Worm (Caenorhabditis elegans) whole organism, L1 larva: Measurements from ENCODE around the gene cyp-34A8.

ENCODE experiments used
- ces-1 ChIP-seq: fragments of 150-350 bp; optimal IDR thresholded peaks from 2 replicates; lab custom pipeline; 2014; ENCODE audit warnings: missing biosample characterization, missing genetic modification reagents, missing genetic modification characterization
- dsc-1 ChIP-seq: sonication (generic microtip); optimal IDR thresholded peaks from 2 replicates; lab custom pipeline; 2016; ENCODE audit warnings: mild to moderate bottlenecking, missing genetic modification characterization, missing compliant biosample characterization
- mef-2 ChIP-seq: fragments of 150-350 bp; optimal IDR thresholded peaks from 2 replicates; lab custom pipeline; 2014; ENCODE audit warnings: missing biosample characterization, missing genetic modification characterization
- nhr-47 ChIP-seq: sonication (generic microtip); optimal IDR thresholded peaks from 2 replicates; lab custom pipeline; 2016; ENCODE audit warnings: mild to moderate bottlenecking, missing genetic modification characterization, moderate library complexity, missing compliant biosample characterization
- nhr-77 ChIP-seq: fragments of 150-350 bp; optimal IDR thresholded peaks from 2 replicates; lab custom pipeline; 2014; ENCODE audit warnings: missing biosample characterization, missing genetic modification characterization
- nhr-84 ChIP-seq: sonication (generic microtip); optimal IDR thresholded peaks from 2 replicates; lab custom pipeline; 2017; ENCODE audit warnings: missing biosample characterization, missing genetic modification characterization
- nhr-85 ChIP-seq: sonication (generic microtip); peaks from one replicate; lab custom pipeline; 2016; ENCODE audit warnings: missing genetic modification characterization, inconsistent platforms, missing compliant biosample characterization
- skn-1 ChIP-seq: fragments of 150-350 bp; optimal IDR thresholded peaks from 2 replicates; lab custom pipeline; 2014; ENCODE audit warnings: missing biosample characterization, missing genetic modification characterization
- sup-37 ChIP-seq: fragments of 200-800 bp; sonication (Bioruptor generic); optimal IDR thresholded peaks from 2 replicates; lab custom pipeline; 2018; ENCODE audit warnings: mild to moderate bottlenecking, missing genetic modification characterization, missing compliant biosample characterization
- ztf-11 ChIP-seq, 2 experiments: sonication (generic microtip); optimal IDR thresholded peaks; 2 replicates each; lab custom pipeline; 2016 to 2017; ENCODE audit warnings: missing genetic modification characterization in 2 of 2, missing biosample characterization in 1 of 2, missing compliant biosample characterization in 1 of 2
- ztf-4 ChIP-seq: fragments of 150-350 bp; optimal IDR thresholded peaks from 2 replicates; lab custom pipeline; 2014; ENCODE audit warnings: missing biosample characterization, missing genetic modification characterization

Gene cyp-34A8

ce11 chrV:3919289-3919688, 48.3 kb downstream of the cyp-34A8 start, which contains the start of gene srx-66 (continued):
- TF ChIP-seq nhr-47 (tag; lab: Kevin White, UChicago): no peak

ce11 chrV:3916480-3916879, 51.1 kb downstream of the cyp-34A8 start, which contains the start of gene srx-67:
TSS of gene srx-67 (plus strand) at chrV:3916780.
- TF ChIP-seq mef-2: no peak
- TF ChIP-seq sup-37 (GFP tag; lab: Kevin White, UChicago): no peak
- TF ChIP-seq nhr-85 (tag; lab: Kevin White, UChicago): no peak
- no peak for TF ChIP-seq dsc-1 (tag; lab: Kevin White, UChicago)
- TF ChIP-seq ces-1 (GFP tag; lab: Kevin White, UChicago): no peak
- no peak for TF ChIP-seq nhr-77 (tag; lab: Kevin White, UChicago)
- TF ChIP-seq nhr-84: no peak
- no peak for TF ChIP-seq ztf-4 (tag; lab: Kevin White, UChicago)
- TF ChIP-seq skn-1: no peak
- TF ChIP-seq ztf-11 (tag; optimal IDR thresholded peaks at IDR 0.05; lab: Kevin White, UChicago): no peak
- TF ChIP-seq, all 84 proteins: peak for 0
